Fruit fly (Drosophila melanogaster): ENCODE measurements around the gene CG17260.

Gene CG17260

dm6 chr2L:3055710-3056447 is 18.8 kb downstream of the CG17260 start (continued):
- TF ChIP-seq Eip74EF (GFP tag; optimal IDR thresholded peaks at IDR 0.05) (no peak), CG11398 (GFP tag; optimal IDR thresholded peaks at IDR 0.05) (no peak), gsb-n (tag; optimal IDR thresholded peaks at IDR 0.05) (no peak), H15 (GFP tag; IDR thresholded peaks at IDR 0.05) (0 out of 3 replicates have a peak, but pooled peaks have one; percentile 12), mld (GFP tag; IDR thresholded peaks at IDR 0.05; ENCODE audit: partially characterized antibody) (no peak), ind (GFP tag; optimal IDR thresholded peaks at IDR 0.05) (peak; percentile 52), CG6791 (GFP tag; IDR thresholded peaks at IDR 0.05; ENCODE audit: partially characterized antibody) (no peak), CTCF (GFP tag; optimal IDR thresholded peaks at IDR 0.05) (no peak), CG6813 (GFP tag; optimal IDR thresholded peaks at IDR 0.05) (no peak), dmrt11E (tag; optimal IDR thresholded peaks at IDR 0.05) (peak; percentile 10), row (GFP tag; IDR thresholded peaks at IDR 0.05) (peak; percentile 75), CG5953 (GFP tag; IDR thresholded peaks at IDR 0.05) (no peak), sob (GFP tag; IDR thresholded peaks at IDR 0.05) (no peak), pzg (GFP tag; optimal IDR thresholded peaks at IDR 0.05) (peak; percentile 21), CG13894 (tag; optimal IDR thresholded peaks at IDR 0.05) (no peak), kay (GFP tag; optimal IDR thresholded peaks at IDR 0.05) (peak; percentile 49), slbo (GFP tag; IDR thresholded peaks at IDR 0.05) (peak; percentile 67), CG7963 (GFP tag; IDR thresholded peaks at IDR 0.05; ENCODE audit: partially characterized antibody) (0 out of 3 replicates have a peak, but pooled peaks have one; percentile 19), da (GFP tag; optimal IDR thresholded peaks at IDR 0.05) (no peak), CG10565 (GFP tag; optimal IDR thresholded peaks at IDR 0.05) (no peak), Scr (GFP tag; IDR thresholded peaks at IDR 0.05; ENCODE audit: partially characterized antibody) (peak; percentile 60), dysf (GFP tag; IDR thresholded peaks at IDR 0.05) (peak; percentile 53; the same call in 2 of the 3 replicates), zfh2 (GFP tag; optimal IDR thresholded peaks at IDR 0.05) (peak; percentile 34), Chrac-16 (GFP tag; optimal IDR thresholded peaks at IDR 0.05) (peak; percentile 5), sug (tag; optimal IDR thresholded peaks at IDR 0.05) (peak; percentile 64), CG13424 (tag; optimal IDR thresholded peaks at IDR 0.05) (peak; percentile 54), eyg (GFP tag; optimal IDR thresholded peaks at IDR 0.05) (no peak), Asciz (GFP tag; optimal IDR thresholded peaks at IDR 0.05) (no peak)

dm6 chr2L:3056448-3056790 is 19.4 kb downstream of the CG17260 start, which contains the start of gene FASN1:
Gene FASN1, plus strand, starts transcription at chr2L:3056598.
- TF ChIP-seq CG17385 (GFP tag; optimal IDR thresholded peaks at IDR 0.05), result no peak
- no peak for TF ChIP-seq CG14050 (GFP tag; IDR thresholded peaks at IDR 0.05)
- TF ChIP-seq CG15011 (GFP tag; optimal IDR thresholded peaks at IDR 0.05), result no peak
- TF ChIP-seq CG6813 (GFP tag; optimal IDR thresholded peaks at IDR 0.05), result peak; percentile 46
- peak; percentile 61; the same call in 1 of the 2 replicates for TF ChIP-seq Bgb (GFP tag; IDR thresholded peaks at IDR 0.05; ENCODE audit: partially characterized antibody)
- TF ChIP-seq CG11085 (GFP tag; IDR thresholded peaks at IDR 0.05), result no peak
- TF ChIP-seq CG11093 (GFP tag; IDR thresholded peaks at IDR 0.05), result no peak
- no peak for TF ChIP-seq Nf-YC (tag; optimal IDR thresholded peaks at IDR 0.05)
- peak; percentile 59 for TF ChIP-seq gro (GFP tag; optimal IDR thresholded peaks at IDR 0.05)
- peak; percentile 45; the same call in 1 of the 2 replicates for TF ChIP-seq tna (GFP tag; IDR thresholded peaks at IDR 0.05; ENCODE audit: partially characterized antibody)
- no peak for TF ChIP-seq sna (GFP tag; IDR thresholded peaks at IDR 0.05; ENCODE audit: partially characterized antibody)
- TF ChIP-seq mld (GFP tag; IDR thresholded peaks at IDR 0.05; ENCODE audit: partially characterized antibody), result no peak
- TF ChIP-seq sr (GFP tag; IDR thresholded peaks at IDR 0.05), result peak; percentile 38; the same call in 1 of the 3 replicates
- no peak for TF ChIP-seq CG3065 (GFP tag; optimal IDR thresholded peaks at IDR 0.05)
- TF ChIP-seq CG12104 (GFP tag; optimal IDR thresholded peaks at IDR 0.05), result no peak
- TF ChIP-seq CG33557 (GFP tag; optimal IDR thresholded peaks at IDR 0.05), result no peak
- TF ChIP-seq Kr (GFP tag; optimal IDR thresholded peaks at IDR 0.05), result no peak
- peak; percentile 67; the same call in 2 of the 3 replicates for TF ChIP-seq Dbx (GFP tag; IDR thresholded peaks at IDR 0.05)
- TF ChIP-seq CG32767 (GFP tag; IDR thresholded peaks at IDR 0.05), result 0 out of 2 replicates have a peak, but pooled peaks have one; percentile 11
- no peak for TF ChIP-seq wdn (GFP tag; IDR thresholded peaks at IDR 0.05)
- TF ChIP-seq CG12071 (GFP tag; optimal IDR thresholded peaks at IDR 0.05), result peak; percentile 65
- TF ChIP-seq CG15514 (GFP tag; optimal IDR thresholded peaks at IDR 0.05), result peak; percentile 34
- 0 out of 3 replicates have a peak, but pooled peaks have one; percentile 20 for TF ChIP-seq otp (GFP tag; IDR thresholded peaks at IDR 0.05)
- TF ChIP-seq pfk (GFP tag; optimal IDR thresholded peaks at IDR 0.05), result peak; percentile 33

All from whole organism, embryonic.